Worm (Caenorhabditis elegans) whole organism, L3 larva: ENCODE measurements around the gene T10H4.13.
"Not testable (repeated sequence)": the region's sequence is repeated elsewhere in the genome, so short reads cannot be mapped to it uniquely, and the experiment has no call there.

Source experiments
- ZK546.5 ChIP-seq: sonication (generic microtip); optimal IDR thresholded peaks from 2 replicates; lab custom pipeline; 2017; ENCODE audit warnings: missing biosample characterization, missing genetic modification characterization
- ama-1 ChIP-seq: fragments of 150-350 bp; optimal IDR thresholded peaks from 2 replicates; lab custom pipeline; 2018
- ceh-16 ChIP-seq: sonication (generic microtip); optimal IDR thresholded peaks from 2 replicates; lab custom pipeline; 2017; ENCODE audit warnings: missing biosample characterization, missing genetic modification characterization
- ceh-28 ChIP-seq: fragments of 150-350 bp; optimal IDR thresholded peaks from 2 replicates; lab custom pipeline; 2014; ENCODE audit warnings: missing biosample characterization, missing genetic modification reagents, missing genetic modification characterization
- ceh-82 ChIP-seq: fragments of 150-350 bp; optimal IDR thresholded peaks from 2 replicates; lab custom pipeline; 2014; ENCODE audit warnings: missing biosample characterization, missing genetic modification characterization
- ceh-9 ChIP-seq: sonication (generic microtip); optimal IDR thresholded peaks from 2 replicates; lab custom pipeline; 2018; ENCODE audit warnings: missing biosample characterization, missing genetic modification characterization
- daf-12 ChIP-seq: fragments of 150-350 bp; optimal IDR thresholded peaks from 2 replicates; lab custom pipeline; 2014; ENCODE audit warnings: missing biosample characterization, missing genetic modification reagents, missing genetic modification characterization
- egl-27 ChIP-seq: sonication (generic microtip); optimal IDR thresholded peaks from 4 replicates; lab custom pipeline; 2017; ENCODE audit warnings: missing biosample characterization, missing genetic modification reagents, missing genetic modification characterization
- egl-5 ChIP-seq: fragments of 150-350 bp; optimal IDR thresholded peaks from 2 replicates; lab custom pipeline; 2017; ENCODE audit warnings: missing biosample characterization, missing genetic modification reagents, missing genetic modification characterization, inconsistent platforms
- elt-1 ChIP-seq: fragments of 150-350 bp; optimal IDR thresholded peaks from 2 replicates; lab custom pipeline; 2014; ENCODE audit warnings: missing biosample characterization, missing genetic modification characterization
- elt-2 ChIP-seq: sonication (generic microtip); optimal IDR thresholded peaks from 2 replicates; lab custom pipeline; 2016; ENCODE audit warnings: missing genetic modification reagents, mild to moderate bottlenecking, missing genetic modification characterization, missing compliant biosample characterization
- elt-3 ChIP-seq, 3 experiments: fragments of 150-350 bp in 1 of 3; sonication (generic microtip) in 2 of 3; optimal IDR thresholded peaks; 2 replicates in 2 of 3; 4 replicates in 1 of 3; lab custom pipeline; 2014 to 2017; ENCODE audit warnings: missing biosample characterization in 3 of 3, missing genetic modification characterization in 3 of 3
- fkh-10 ChIP-seq: sonication (generic microtip); optimal IDR thresholded peaks from 2 replicates; lab custom pipeline; 2017; ENCODE audit warnings: missing biosample characterization, missing genetic modification reagents, missing genetic modification characterization
- fos-1 ChIP-seq: fragments of 150-350 bp; optimal IDR thresholded peaks from 2 replicates; lab custom pipeline; 2014; ENCODE audit warnings: missing biosample characterization, missing genetic modification characterization
- hmg-11 ChIP-seq: sonication (generic microtip); optimal IDR thresholded peaks from 2 replicates; lab custom pipeline; 2016; ENCODE audit warnings: missing genetic modification characterization, missing compliant biosample characterization
- jun-1 ChIP-seq: fragments of 150-350 bp; optimal IDR thresholded peaks from 2 replicates; lab custom pipeline; 2014; ENCODE audit warnings: missing biosample characterization, missing genetic modification reagents, missing genetic modification characterization
- lin-15B ChIP-seq: fragments of 150-350 bp; optimal IDR thresholded peaks from 2 replicates; lab custom pipeline; 2014; ENCODE audit warnings: missing biosample characterization, missing genetic modification characterization
- lin-39 ChIP-seq: fragments of 150-350 bp; optimal IDR thresholded peaks from 2 replicates; lab custom pipeline; 2018; ENCODE audit warnings: missing biosample characterization, missing genetic modification reagents, missing genetic modification characterization
- mdl-1 ChIP-seq: fragments of 150-350 bp; optimal IDR thresholded peaks from 2 replicates; lab custom pipeline; 2014; ENCODE audit warnings: missing biosample characterization, missing genetic modification characterization
- mml-1 ChIP-seq: fragments of 150-350 bp; sonication (generic microtip); optimal IDR thresholded peaks from 3 replicates; lab custom pipeline; 2014; ENCODE audit warnings: missing biosample characterization, missing genetic modification characterization
- nhr-11 ChIP-seq: fragments of 150-350 bp; optimal IDR thresholded peaks from 2 replicates; lab custom pipeline; 2014; ENCODE audit warnings: missing biosample characterization, missing genetic modification characterization
- nhr-23 ChIP-seq: fragments of 150-350 bp; optimal IDR thresholded peaks from 2 replicates; lab custom pipeline; 2014; ENCODE audit warnings: missing biosample characterization, missing genetic modification reagents, missing genetic modification characterization
- nhr-25 ChIP-seq: sonication (generic microtip); optimal IDR thresholded peaks from 2 replicates; lab custom pipeline; 2017; ENCODE audit warnings: missing biosample characterization, missing genetic modification characterization
- nhr-28 ChIP-seq: fragments of 150-350 bp; optimal IDR thresholded peaks from 2 replicates; lab custom pipeline; 2014; ENCODE audit warnings: missing biosample characterization, missing genetic modification characterization
- nhr-43 ChIP-seq: sonication (generic microtip); optimal IDR thresholded peaks from 2 replicates; lab custom pipeline; 2016; ENCODE audit warnings: mild to moderate bottlenecking, missing genetic modification characterization, missing compliant biosample characterization; ENCODE audit not compliant: poor library complexity, severe bottlenecking
- nhr-67 ChIP-seq: fragments of 150-350 bp; optimal IDR thresholded peaks from 2 replicates; lab custom pipeline; 2014; ENCODE audit warnings: missing biosample characterization, missing genetic modification characterization
- nhr-76 ChIP-seq: fragments of 150-350 bp; sonication (generic microtip); optimal IDR thresholded peaks from 5 replicates; lab custom pipeline; 2014; ENCODE audit warnings: missing biosample characterization, missing genetic modification characterization
- nhr-77 ChIP-seq: fragments of 150-350 bp; optimal IDR thresholded peaks from 2 replicates; lab custom pipeline; 2014; ENCODE audit warnings: missing biosample characterization, missing genetic modification characterization
- pha-4 ChIP-seq: fragments of 150-350 bp; optimal IDR thresholded peaks from 2 replicates; lab custom pipeline; 2014; ENCODE audit warnings: missing biosample characterization, missing genetic modification reagents, missing genetic modification characterization
- pqm-1 ChIP-seq: fragments of 150-350 bp; optimal IDR thresholded peaks from 2 replicates; lab custom pipeline; 2017; ENCODE audit warnings: missing biosample characterization, missing genetic modification characterization, inconsistent platforms
- skn-1 ChIP-seq: fragments of 150-350 bp; optimal IDR thresholded peaks from 2 replicates; lab custom pipeline; 2014; ENCODE audit warnings: missing biosample characterization, missing genetic modification characterization
- snpc-4 ChIP-seq: fragments of 150-350 bp; optimal IDR thresholded peaks from 2 replicates; lab custom pipeline; 2014; ENCODE audit warnings: missing biosample characterization, missing genetic modification characterization
- unc-39 ChIP-seq: sonication (generic microtip); optimal IDR thresholded peaks from 4 replicates; lab custom pipeline; 2017; ENCODE audit warnings: missing biosample characterization, missing genetic modification characterization
- unc-62 ChIP-seq: fragments of 150-350 bp; sonication (generic microtip); optimal IDR thresholded peaks from 4 replicates; lab custom pipeline; 2014; ENCODE audit warnings: missing biosample characterization, missing genetic modification reagents, missing genetic modification characterization
- ztf-11 ChIP-seq: fragments of 150-350 bp; optimal IDR thresholded peaks from 2 replicates; lab custom pipeline; 2014; ENCODE audit warnings: missing biosample characterization, missing genetic modification characterization

The T10H4.13 gene

DNA sequence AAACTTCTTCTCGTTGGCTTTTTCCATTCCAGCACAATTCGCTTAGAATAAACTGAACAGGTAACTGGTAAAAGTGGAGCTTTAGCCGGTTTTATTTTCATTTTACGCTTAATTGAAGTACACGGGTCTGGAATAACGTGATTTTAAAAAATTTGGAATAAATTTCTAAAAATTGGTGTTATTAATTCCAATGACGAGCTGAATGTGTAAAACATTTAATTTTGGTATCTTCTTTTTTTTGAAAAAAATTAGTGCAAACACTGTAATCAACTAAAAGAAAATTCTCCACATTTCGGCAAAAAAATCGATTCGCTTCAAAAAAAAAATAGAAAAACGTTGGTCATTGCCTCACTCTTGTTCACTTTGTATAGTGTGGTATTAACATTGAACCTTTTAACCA, 5.0 kb upstream of the T10H4.13 start, which contains the start of gene T10H4.4:
Gene T10H4.4 (minus strand): TSS at position 101 of the 400 bp plus-strand sequence.
- no peak for TF ChIP-seq pqm-1 (tag; lab: Kevin White, UChicago)
- no peak for TF ChIP-seq ZK546.5 (tag; lab: Kevin White, UChicago)
- TF ChIP-seq elt-2 (tag; lab: Kevin White, UChicago), result no peak
- TF ChIP-seq nhr-67, result no peak

DNA sequence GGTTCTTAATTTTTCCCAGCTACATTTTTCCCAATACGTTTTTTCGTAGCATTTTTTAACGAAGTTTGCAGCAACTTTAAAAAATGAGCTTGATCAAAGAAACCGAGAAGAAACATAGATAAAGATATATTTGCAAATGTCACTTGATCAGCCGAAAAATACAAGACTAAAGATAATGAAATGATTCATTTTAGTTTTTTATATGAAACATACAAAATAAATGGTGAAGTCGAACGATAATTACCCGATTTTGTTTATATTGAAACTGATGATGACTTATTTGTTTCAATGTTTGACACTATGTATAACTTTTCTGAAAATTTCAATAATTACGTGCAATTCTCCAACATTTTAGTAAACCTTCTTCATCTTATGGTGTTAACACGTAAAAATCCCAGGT, 997 bp upstream of the T10H4.13 start, which contains the start of gene srw-22:
Gene srw-22 (plus strand): TSS at position 301 of the 400 bp plus-strand sequence.
- TF ChIP-seq daf-12 (no peak), ztf-11 (tag; lab: Kevin White, UChicago) (no peak), nhr-67 (no peak), ceh-28 (no peak), nhr-28 (tag; lab: Kevin White, UChicago) (no peak), nhr-76 (tag; lab: Kevin White, UChicago) (no peak), pha-4 (tag; lab: Kevin White, UChicago) (no peak), elt-1 (tag; lab: Kevin White, UChicago) (no peak), mdl-1 (no peak), mml-1 (tag; lab: Kevin White, UChicago) (no peak), fkh-10 (no peak), egl-5 (no peak), skn-1 (tag; lab: Kevin White, UChicago) (no peak), hmg-11 (tag; lab: Kevin White, UChicago) (no peak), lin-15B (no peak), ceh-16 (no peak)

DNA sequence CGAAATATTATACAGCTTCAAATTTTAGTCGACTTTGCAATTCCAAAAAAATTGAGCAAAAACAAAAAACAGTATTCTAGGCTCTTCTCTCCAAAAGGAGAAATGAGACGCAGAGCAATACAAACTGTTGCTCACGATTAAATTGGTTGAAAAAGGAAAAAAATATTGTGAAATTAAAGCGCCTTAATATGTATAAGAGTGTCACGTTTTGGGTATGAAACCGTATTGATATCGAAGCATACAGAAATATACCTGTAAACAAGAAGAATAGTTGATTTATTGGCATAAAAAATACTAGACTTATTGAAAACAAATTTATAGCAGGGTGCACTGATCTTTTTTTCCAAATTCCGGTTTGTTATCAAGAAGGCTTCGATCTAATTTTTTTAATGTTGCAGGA, 1.5 kb downstream of the T10H4.13 start, which contains the start of gene M01B2.13:
Gene M01B2.13 (minus strand): TSS at position 101 of the 400 bp plus-strand sequence.
- no peak for TF ChIP-seq fkh-10
- TF ChIP-seq unc-62 (GFP tag; lab: Kevin White, UChicago), result no peak
- TF ChIP-seq hmg-11 (tag; lab: Kevin White, UChicago), result no peak
- TF ChIP-seq ceh-9, result no peak

DNA sequence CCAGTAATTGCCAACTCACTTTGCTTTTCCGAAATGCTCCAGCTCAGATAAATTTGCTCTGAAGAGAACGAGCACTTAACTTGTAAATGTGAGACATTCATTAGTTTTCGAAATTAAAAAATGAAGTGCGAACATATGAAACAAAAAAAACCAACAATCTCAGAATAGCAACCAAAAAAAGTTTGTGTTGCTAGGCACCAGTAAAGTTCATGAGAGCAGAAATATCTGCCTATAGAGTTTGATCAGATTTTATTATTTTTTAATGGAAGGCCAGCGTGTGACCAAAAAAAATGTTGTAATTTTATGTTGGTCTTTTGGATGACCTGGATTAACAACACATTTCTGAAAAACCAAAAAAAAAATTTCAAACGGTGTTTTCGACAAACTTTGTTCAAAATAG, 3.2 kb downstream of the T10H4.13 start, which contains the start of gene M01B2.12:
Gene M01B2.12 (minus strand): TSS at position 101 of the 400 bp plus-strand sequence.
- no peak for TF ChIP-seq nhr-11 (tag; lab: Kevin White, UChicago)
- TF ChIP-seq ceh-16, result no peak
- no peak for TF ChIP-seq snpc-4 (tag; lab: Kevin White, UChicago)
- no peak for TF ChIP-seq nhr-43 (tag; lab: Kevin White, UChicago)
- TF ChIP-seq fos-1 (tag; lab: Kevin White, UChicago), result no peak
- TF ChIP-seq elt-3 (tag; optimal IDR thresholded peaks at IDR 0.05; lab: Kevin White, UChicago), result no peak
- no peak for TF ChIP-seq hmg-11 (tag; lab: Kevin White, UChicago)
- no peak for TF ChIP-seq fkh-10
- no peak for TF ChIP-seq nhr-77 (tag; lab: Kevin White, UChicago)
- no peak for TF ChIP-seq ZK546.5 (tag; lab: Kevin White, UChicago)

DNA sequence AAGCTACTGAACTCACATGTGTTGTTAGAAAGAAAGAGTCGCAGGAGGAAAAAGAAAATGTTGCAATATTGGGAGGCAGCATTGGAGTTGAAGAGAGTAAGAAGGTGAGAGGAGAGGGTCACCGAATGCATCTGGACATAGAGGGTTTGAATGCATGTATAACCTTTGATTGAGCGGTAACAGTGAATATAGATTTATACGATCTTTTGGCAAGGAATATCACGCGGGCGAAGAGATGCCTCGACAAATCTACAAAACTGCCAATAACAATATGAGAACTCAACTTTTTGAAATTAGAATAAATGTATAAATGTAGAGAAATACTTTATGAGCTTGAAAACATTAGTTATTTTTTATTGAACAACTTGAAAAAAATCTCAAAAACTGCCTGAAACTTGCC, 5.0 kb downstream of the T10H4.13 start, which contains the start of gene M01B2.10:
Gene M01B2.10 (minus strand): TSS at position 101 of the 400 bp plus-strand sequence.
- not testable (repeated sequence) for TF ChIP-seq lin-15B; ceh-9; lin-39 (tag; lab: Kevin White, UChicago)

DNA sequence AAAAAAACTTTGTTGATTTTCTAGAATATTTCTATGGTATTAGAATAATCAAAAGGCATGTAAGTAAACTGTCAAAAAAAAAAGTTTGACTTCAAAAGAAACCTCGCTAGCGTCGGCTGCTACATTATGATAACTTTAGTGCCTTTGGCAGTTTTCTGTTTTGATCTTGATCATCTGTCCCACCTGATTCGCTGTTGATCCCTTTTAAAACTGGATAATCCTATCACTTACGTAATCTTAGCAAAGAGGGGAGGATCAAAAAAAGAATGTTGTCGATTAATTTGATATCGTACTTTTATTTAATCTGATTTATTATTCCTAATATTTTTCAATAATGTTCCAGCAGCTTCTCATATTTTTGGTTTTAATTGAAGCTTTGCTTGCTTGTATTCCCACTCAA, 7.4 kb downstream of the T10H4.13 start, which contains the start of gene M01B2.8:
Gene M01B2.8 (plus strand): TSS at position 301 of the 400 bp plus-strand sequence.
- TF ChIP-seq ztf-11 (tag; lab: Kevin White, UChicago), result no peak
- no peak for TF ChIP-seq daf-12
- TF ChIP-seq egl-27, result no peak
- TF ChIP-seq ceh-82 (tag; lab: Kevin White, UChicago), result no peak
- no peak for TF ChIP-seq elt-1 (tag; lab: Kevin White, UChicago)
- TF ChIP-seq nhr-25 (tag; lab: Kevin White, UChicago), result no peak
- TF ChIP-seq ama-1 (lab: Kevin White, UChicago), result no peak
- TF ChIP-seq elt-2 (tag; lab: Kevin White, UChicago), result no peak
- no peak for TF ChIP-seq skn-1 (tag; lab: Kevin White, UChicago)
- no peak for TF ChIP-seq lin-39 (tag; lab: Kevin White, UChicago)
- no peak for TF ChIP-seq ceh-16
- TF ChIP-seq unc-39, result no peak
- TF ChIP-seq nhr-23 (tag; lab: Kevin White, UChicago), result no peak
- TF ChIP-seq jun-1 (tag; lab: Kevin White, UChicago), result no peak
- TF ChIP-seq, all 47 proteins: peak for 0
